Worm (Caenorhabditis elegans) whole organism, early embryonic: Measurements from ENCODE around the gene fbxb-92.

Experiments
- B0310.2 ChIP-seq: sonication (generic microtip); optimal IDR thresholded peaks from 2 replicates; lab custom pipeline; 2016; ENCODE audit warnings: mild to moderate bottlenecking, missing genetic modification characterization, missing compliant biosample characterization
- F13C5.2 ChIP-seq: sonication (generic microtip); optimal IDR thresholded peaks from 2 replicates; lab custom pipeline; 2017; ENCODE audit warnings: mild to moderate bottlenecking, missing genetic modification characterization, inconsistent platforms, missing compliant biosample characterization
- aly-1 ChIP-seq: sonication (generic microtip); optimal IDR thresholded peaks from 2 replicates; lab custom pipeline; 2016; ENCODE audit warnings: missing genetic modification characterization, missing compliant biosample characterization
- ama-1 ChIP-seq: fragments of 150-350 bp; optimal IDR thresholded peaks from 2 replicates; lab custom pipeline; 2014
- ceh-13 ChIP-seq: fragments of 200-800 bp; sonication (Bioruptor generic); optimal IDR thresholded peaks from 2 replicates; lab custom pipeline; 2018; ENCODE audit warnings: mild to moderate bottlenecking, missing genetic modification characterization, missing compliant biosample characterization
- hmbx-1 ChIP-seq: sonication (generic microtip); optimal IDR thresholded peaks from 2 replicates; lab custom pipeline; 2016; ENCODE audit warnings: mild to moderate bottlenecking, missing genetic modification characterization, missing compliant biosample characterization
- hmg-4 ChIP-seq: fragments of 200-800 bp; sonication (Bioruptor generic); optimal IDR thresholded peaks from 2 replicates; lab custom pipeline; 2018; ENCODE audit warnings: mild to moderate bottlenecking, missing genetic modification characterization, missing compliant biosample characterization
- hnd-1 ChIP-seq: sonication (generic microtip); optimal IDR thresholded peaks from 2 replicates; lab custom pipeline; 2016; ENCODE audit warnings: missing genetic modification characterization, missing compliant biosample characterization
- scrt-1 ChIP-seq: fragments of 200-800 bp; sonication (Bioruptor generic); IDR thresholded peaks from 2 replicates; pipeline ENCODE4 v1.3.6; 2022; ENCODE audit warnings: missing genetic modification characterization, missing compliant biosample characterization
- tbx-11 ChIP-seq: fragments of 200-800 bp; sonication (Bioruptor generic); IDR thresholded peaks from 2 replicates; pipeline ENCODE4 v1.3.6; 2022; ENCODE audit warnings: missing genetic modification characterization, missing compliant biosample characterization
- tbx-37 ChIP-seq: fragments of 200-800 bp; sonication (Bioruptor generic); conservative IDR thresholded peaks from 2 replicates; pipeline ENCODE4 v1.3.6; 2022; ENCODE audit warnings: missing genetic modification reagents, missing genetic modification characterization, missing compliant biosample characterization
- tra-4 ChIP-seq: sonication (generic microtip); optimal IDR thresholded peaks from 2 replicates; lab custom pipeline; 2017; ENCODE audit warnings: missing genetic modification characterization, missing compliant biosample characterization

DNA sequence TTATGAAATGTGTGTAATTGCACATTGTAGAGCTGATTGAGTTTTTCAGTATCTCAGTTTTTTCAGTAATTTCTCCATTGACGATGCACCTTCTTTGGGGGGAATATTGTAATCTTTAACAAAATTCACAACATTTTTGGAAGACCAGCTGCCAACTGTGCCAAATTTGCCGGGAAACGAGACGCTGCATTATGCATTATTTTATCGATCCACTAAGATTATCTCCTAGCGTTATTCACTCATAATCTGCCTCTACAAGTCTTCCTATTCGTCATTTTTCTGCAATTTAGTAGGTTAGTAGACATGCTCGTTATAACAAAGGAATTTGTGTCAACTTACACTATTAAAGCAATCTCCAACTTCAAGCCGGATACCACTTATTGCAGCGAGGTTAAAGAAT is 15.6 kb downstream of the fbxb-92 start, which contains the start of the genes sdz-12 and bath-31:
- TF ChIP-seq tra-4 (tag; lab: Kevin White, UChicago) = no peak
- TF ChIP-seq ama-1 = no peak
- TF ChIP-seq tbx-11 (GFP tag; lab: Robert Waterston, UW) = no peak
- no peak for TF ChIP-seq hnd-1 (tag; lab: Kevin White, UChicago)
- TF ChIP-seq hmbx-1 (tag; lab: Kevin White, UChicago) = no peak
- no peak for TF ChIP-seq ceh-13 (GFP tag; lab: Kevin White, UChicago)
- no peak for TF ChIP-seq aly-1
- TF ChIP-seq F13C5.2 = no peak
- no peak for TF ChIP-seq scrt-1
- TF ChIP-seq hmg-4 (GFP tag; lab: Kevin White, UChicago) = no peak
- no peak for TF ChIP-seq tbx-37 (GFP tag; lab: Robert Waterston, UW)
- no peak for TF ChIP-seq B0310.2 (tag; lab: Kevin White, UChicago)
